Fruit fly (Drosophila melanogaster) S2 (cell line): ENCODE data around the gene Rtnl2.

Experiments used
- CG8478 ChIP-seq: fragments of >200 bp; optimal IDR thresholded peaks from 2 replicates; lab custom pipeline; 2018
- CTCF ChIP-seq, 2 experiments: fragments of >200 bp; optimal IDR thresholded peaks; 2 replicates each; lab custom pipeline; 2018

- TF ChIP-seq CG8478 (lab: Kevin White, UChicago) (no peak), CTCF (optimal IDR thresholded peaks at IDR 0.05; lab: Kevin White, UChicago) (no peak)
These were observed 11.3 kb upstream of the Rtnl2 start, which contains the start of the genes alpha-Est3 and alpha-Est2 for dm6 chr3R:7541145-7541860.
